Worm (Caenorhabditis elegans): ENCODE measurements around the gene pzf-1.

pzf-1 gene

ce11 chrV:15915307-15915706, 12.9 kb downstream of the pzf-1 start:
- TF ChIP-seq swsn-7 (tag; optimal IDR thresholded peaks at IDR 0.05) (no peak), sox-4 (tag; optimal IDR thresholded peaks at IDR 0.05) (no peak), lir-3 (tag; optimal IDR thresholded peaks at IDR 0.05; ENCODE audit: poor library complexity) (no peak), fkh-10 (GFP tag; optimal IDR thresholded peaks at IDR 0.05) (no peak), nhr-20 (tag; optimal IDR thresholded peaks at IDR 0.05) (no peak), egl-27 (tag; optimal IDR thresholded peaks at IDR 0.05) (no peak), nhr-76 (tag; optimal IDR thresholded peaks at IDR 0.05) (no peak), snpc-4 (tag; optimal IDR thresholded peaks at IDR 0.05) (no peak), nhr-90 (tag; optimal IDR thresholded peaks at IDR 0.05; ENCODE audit: poor library complexity) (no peak), zag-1 (tag; optimal IDR thresholded peaks at IDR 0.05) (no peak), C16A3.4 (tag; optimal IDR thresholded peaks at IDR 0.05) (no peak), dsc-1 (tag; optimal IDR thresholded peaks at IDR 0.05) (no peak), tbx-2 (tag; optimal IDR thresholded peaks at IDR 0.05) (no peak), skn-1 (tag; optimal IDR thresholded peaks at IDR 0.05) (no peak), jun-1 (tag; optimal IDR thresholded peaks at IDR 0.05) (no peak), aha-1 (tag; optimal IDR thresholded peaks at IDR 0.05) (no peak), C34B4.2 (tag; optimal IDR thresholded peaks at IDR 0.05) (no peak)

- TF ChIP-seq mab-9 (GFP tag; IDR thresholded peaks at IDR 0.05) (no peak), Y116A8C.19 (tag; optimal IDR thresholded peaks at IDR 0.05; ENCODE audit: borderline replicate concordance) (no peak)
Observed at ce11 chrV:15914774-15915173, 13.5 kb downstream of the pzf-1 start.

ce11 chrV:15913714-15914113, 14.5 kb downstream of the pzf-1 start, which contains the start of gene F35E8.7:
F35E8.7 (plus strand) TSS chrV:15914014.
- TF ChIP-seq jun-1 (tag; optimal IDR thresholded peaks at IDR 0.05) (no peak), pax-3 (tag; optimal IDR thresholded peaks at IDR 0.05) (no peak), swsn-7 (tag; optimal IDR thresholded peaks at IDR 0.05) (no peak), ztf-11 (tag; optimal IDR thresholded peaks at IDR 0.05) (no peak), zag-1 (tag; optimal IDR thresholded peaks at IDR 0.05) (no peak), fkh-8 (tag; optimal IDR thresholded peaks at IDR 0.05) (no peak), blmp-1 (tag; optimal IDR thresholded peaks at IDR 0.05) (no peak), unc-62 (GFP tag; optimal IDR thresholded peaks at IDR 0.05) (no peak), nhr-47 (tag; optimal IDR thresholded peaks at IDR 0.05) (no peak), C04F5.9 (tag; optimal IDR thresholded peaks at IDR 0.05) (no peak)

- TF ChIP-seq dpl-1 (GFP tag; optimal IDR thresholded peaks at IDR 0.05) = no peak
- no peak for TF ChIP-seq ztf-11 (tag; optimal IDR thresholded peaks at IDR 0.05)
- no peak for TF ChIP-seq Y116A8C.19 (tag; optimal IDR thresholded peaks at IDR 0.05; ENCODE audit: borderline replicate concordance)
- TF ChIP-seq unc-62 (GFP tag; optimal IDR thresholded peaks at IDR 0.05) = no peak
- no peak for TF ChIP-seq skn-1 (tag; optimal IDR thresholded peaks at IDR 0.05)
- TF ChIP-seq hlh-17 (GFP tag; optimal IDR thresholded peaks at IDR 0.05; ENCODE audit: borderline replicate concordance) = no peak
- no peak for TF ChIP-seq nhr-12 (tag; optimal IDR thresholded peaks at IDR 0.05)
- TF ChIP-seq vab-15 (tag; optimal IDR thresholded peaks at IDR 0.05) = no peak
- no peak for TF ChIP-seq nhr-76 (tag; optimal IDR thresholded peaks at IDR 0.05)
- no peak for TF ChIP-seq elt-3 (tag; optimal IDR thresholded peaks at IDR 0.05)
- TF ChIP-seq unc-98 (GFP tag; IDR thresholded peaks at IDR 0.05) = no peak
- TF ChIP-seq ceh-82 (tag; optimal IDR thresholded peaks at IDR 0.05) = no peak
- TF ChIP-seq snu-23 (GFP tag; optimal IDR thresholded peaks at IDR 0.05) = no peak
- no peak for TF ChIP-seq C34B4.2 (tag; optimal IDR thresholded peaks at IDR 0.05)
- TF ChIP-seq C04F5.9 (tag; optimal IDR thresholded peaks at IDR 0.05) = no peak
- TF ChIP-seq pag-3 (tag; optimal IDR thresholded peaks at IDR 0.05; ENCODE audit: borderline replicate concordance, insufficient read depth) = no peak
- TF ChIP-seq sup-37 (GFP tag; optimal IDR thresholded peaks at IDR 0.05) = no peak
- no peak for TF ChIP-seq fkh-4 (tag; optimal IDR thresholded peaks at IDR 0.05; ENCODE audit: borderline replicate concordance)
- no peak for TF ChIP-seq tbx-2 (tag; optimal IDR thresholded peaks at IDR 0.05)
Observed at ce11 chrV:15912677-15913076, 15.5 kb downstream of the pzf-1 start.
